Fruit fly (Drosophila melanogaster): Measurements from ENCODE around the gene Pmvk.

Gene Pmvk

dm6 chr2L:19530092-19530491, 50.1 kb downstream of the Pmvk start, which contains the start of gene CG10165 (continued):
- peak; percentile 56 for TF ChIP-seq zen (tag; optimal IDR thresholded peaks at IDR 0.05)
- no peak for TF ChIP-seq gem (tag; optimal IDR thresholded peaks at IDR 0.05)
- no peak for TF ChIP-seq CG12071 (GFP tag; optimal IDR thresholded peaks at IDR 0.05)
- TF ChIP-seq Blimp-1 (GFP tag; optimal IDR thresholded peaks at IDR 0.05): no peak
- no peak for TF ChIP-seq lmd (GFP tag; IDR thresholded peaks at IDR 0.05)
- TF ChIP-seq Neu2 (GFP tag; optimal IDR thresholded peaks at IDR 0.05; ENCODE audit: borderline replicate concordance): no peak
- no peak for TF ChIP-seq CG6654 (GFP tag; optimal IDR thresholded peaks at IDR 0.05)
- no peak for TF ChIP-seq CG6254 (GFP tag; optimal IDR thresholded peaks at IDR 0.05)
- no peak for TF ChIP-seq CG9932 (GFP tag; IDR thresholded peaks at IDR 0.05)
- TF ChIP-seq croc (GFP tag; conservative IDR thresholded peaks at IDR 0.05): no peak
- TF ChIP-seq vfl (GFP tag; optimal IDR thresholded peaks at IDR 0.05): no peak
- no peak for TF ChIP-seq sc (optimal IDR thresholded peaks at IDR 0.05)
- no peak for TF ChIP-seq sc (GFP tag; optimal IDR thresholded peaks at IDR 0.05)
- TF ChIP-seq lola (GFP tag; optimal IDR thresholded peaks at IDR 0.05): no peak
- no peak for TF ChIP-seq h (optimal IDR thresholded peaks at IDR 0.05)
- TF ChIP-seq CG18599 (GFP tag; optimal IDR thresholded peaks at IDR 0.05): no peak
- TF ChIP-seq pzg (GFP tag; optimal IDR thresholded peaks at IDR 0.05): peak; percentile 43
- no peak for TF ChIP-seq zen2 (GFP tag; IDR thresholded peaks at IDR 0.05; ENCODE audit: partially characterized antibody)
- no peak for TF ChIP-seq Hr3 (GFP tag; optimal IDR thresholded peaks at IDR 0.05)
- TF ChIP-seq stc (GFP tag; IDR thresholded peaks at IDR 0.05): no peak
- TF ChIP-seq CG2202 (tag; optimal IDR thresholded peaks at IDR 0.05): no peak
- TF ChIP-seq trem (tag; optimal IDR thresholded peaks at IDR 0.05): peak; percentile 3
- peak; percentile 19 for TF ChIP-seq lbe (GFP tag; optimal IDR thresholded peaks at IDR 0.05)
- TF ChIP-seq D19B (GFP tag; optimal IDR thresholded peaks at IDR 0.05): no peak
- TF ChIP-seq CG13894 (tag; optimal IDR thresholded peaks at IDR 0.05): no peak
- no peak for TF ChIP-seq NfI (GFP tag; optimal IDR thresholded peaks at IDR 0.05)
- no peak for TF ChIP-seq gt (GFP tag; IDR thresholded peaks at IDR 0.05)
- no peak for TF ChIP-seq CG7372 (GFP tag; IDR thresholded peaks at IDR 0.05)
- no peak for TF ChIP-seq Hand (GFP tag; optimal IDR thresholded peaks at IDR 0.05)
- no peak for TF ChIP-seq disco-r (GFP tag; optimal IDR thresholded peaks at IDR 0.05)
- no peak for TF ChIP-seq CkIIα-i1 (GFP tag; IDR thresholded peaks at IDR 0.05)
- no peak for TF ChIP-seq MTF-1 (GFP tag; optimal IDR thresholded peaks at IDR 0.05; ENCODE audit: borderline replicate concordance)
- no peak for TF ChIP-seq CG9215 (GFP tag; IDR thresholded peaks at IDR 0.05)
- no peak for TF ChIP-seq caup (GFP tag; optimal IDR thresholded peaks at IDR 0.05; ENCODE audit: severe bottlenecking)
- no peak for TF ChIP-seq HmgD (GFP tag; optimal IDR thresholded peaks at IDR 0.05)
- no peak for TF ChIP-seq CG15696 (tag; optimal IDR thresholded peaks at IDR 0.05)
- TF ChIP-seq CG3847 (GFP tag; IDR thresholded peaks at IDR 0.05): no peak; the same call in 1 of the 2 replicates
- no peak for TF ChIP-seq tio (GFP tag; optimal IDR thresholded peaks at IDR 0.05)
- TF ChIP-seq CG15479 (GFP tag; optimal IDR thresholded peaks at IDR 0.05): no peak
- TF ChIP-seq salm (tag; optimal IDR thresholded peaks at IDR 0.05): no peak
- 0 out of 2 replicates have a peak, but pooled peaks have one; percentile 12 for TF ChIP-seq E2f2 (GFP tag; IDR thresholded peaks at IDR 0.05)
- TF ChIP-seq dpn (GFP tag; optimal IDR thresholded peaks at IDR 0.05): no peak
- TF ChIP-seq Jarid2 (GFP tag; optimal IDR thresholded peaks at IDR 0.05): no peak
- TF ChIP-seq CG3281 (GFP tag; optimal IDR thresholded peaks at IDR 0.05): no peak
- no peak for TF ChIP-seq Sin3A (optimal IDR thresholded peaks at IDR 0.05)
- no peak for TF ChIP-seq Dip2 (GFP tag; IDR thresholded peaks at IDR 0.05)
- no peak for TF ChIP-seq nmo (GFP tag; optimal IDR thresholded peaks at IDR 0.05)
- peak; percentile 60 for TF ChIP-seq Med (GFP tag)
- peak; percentile 47; the same call in 1 of the 2 replicates for TF ChIP-seq vvl (GFP tag; IDR thresholded peaks at IDR 0.05)
- no peak for TF ChIP-seq ems (GFP tag; optimal IDR thresholded peaks at IDR 0.05)
- peak; percentile 70 for TF ChIP-seq sens (GFP tag)
- peak; percentile 36; the same call in 1 of the 3 replicates for TF ChIP-seq CG34422 (GFP tag; IDR thresholded peaks at IDR 0.05)

All from whole organism, embryonic.